Worm (Caenorhabditis elegans) whole organism, mixed stage, embryonic: ENCODE measurements around the gene T04G9.6.

Source experiments
- M03D4.4 ChIP-seq: sonication (generic microtip); optimal IDR thresholded peaks from 2 replicates; lab custom pipeline; 2017; ENCODE audit warnings: mild to moderate bottlenecking, missing genetic modification characterization, missing compliant biosample characterization
- bed-3 ChIP-seq: fragments of 200-800 bp; sonication (Bioruptor generic); optimal IDR thresholded peaks from 3 replicates; lab custom pipeline; 2018; ENCODE audit warnings: mild to moderate bottlenecking, missing genetic modification characterization, moderate library complexity, missing compliant biosample characterization
- blmp-1 ChIP-seq: fragments of 150-350 bp; optimal IDR thresholded peaks from 2 replicates; lab custom pipeline; 2014; ENCODE audit warnings: missing biosample characterization, missing genetic modification characterization
- ceh-39 ChIP-seq: fragments of 150-350 bp; optimal IDR thresholded peaks from 2 replicates; lab custom pipeline; 2014; ENCODE audit warnings: missing biosample characterization, missing genetic modification characterization
- ceh-43 ChIP-seq: fragments of 200-800 bp; sonication (Bioruptor generic); optimal IDR thresholded peaks from 2 replicates; lab custom pipeline; 2018; ENCODE audit warnings: mild to moderate bottlenecking, missing genetic modification characterization, moderate library complexity, missing compliant biosample characterization
- ceh-83 ChIP-seq: fragments of 200-800 bp; sonication (Bioruptor generic); optimal IDR thresholded peaks from 2 replicates; lab custom pipeline; 2018; ENCODE audit warnings: mild to moderate bottlenecking, missing genetic modification characterization, missing compliant biosample characterization
- ces-1 ChIP-seq: fragments of 150-350 bp; optimal IDR thresholded peaks from 2 replicates; lab custom pipeline; 2014; ENCODE audit warnings: missing biosample characterization, missing genetic modification reagents, missing genetic modification characterization
- cnd-1 ChIP-seq: fragments of 200-800 bp; sonication (Bioruptor generic); optimal IDR thresholded peaks from 2 replicates; lab custom pipeline; 2018; ENCODE audit warnings: mild to moderate bottlenecking, missing genetic modification characterization, missing compliant biosample characterization
- drap-1 ChIP-seq: fragments of 200-800 bp; sonication (Bioruptor generic); optimal IDR thresholded peaks from 3 replicates; lab custom pipeline; 2018; ENCODE audit warnings: mild to moderate bottlenecking, missing genetic modification characterization, missing compliant biosample characterization
- elt-1 ChIP-seq: sonication (generic microtip); optimal IDR thresholded peaks from 2 replicates; lab custom pipeline; 2017; ENCODE audit warnings: missing genetic modification characterization, mild to moderate bottlenecking, missing compliant biosample characterization, antibody characterized with exemption, moderate library complexity, borderline replicate concordance; ENCODE audit not compliant: insufficient read depth
- elt-3 ChIP-seq: fragments of 150-350 bp; optimal IDR thresholded peaks from 2 replicates; lab custom pipeline; 2014; ENCODE audit warnings: missing biosample characterization, missing genetic modification characterization
- flh-1 ChIP-seq: fragments of 200-800 bp; sonication (Bioruptor generic); optimal IDR thresholded peaks from 2 replicates; lab custom pipeline; 2018; ENCODE audit warnings: mild to moderate bottlenecking, missing genetic modification characterization, moderate library complexity, missing compliant biosample characterization
- ham-2 ChIP-seq: fragments of 200-800 bp; sonication (Bioruptor generic); optimal IDR thresholded peaks from 2 replicates; lab custom pipeline; 2018; ENCODE audit warnings: mild to moderate bottlenecking, missing genetic modification characterization, missing compliant biosample characterization
- hlh-1 ChIP-seq: fragments of 150-350 bp; optimal IDR thresholded peaks from 2 replicates; lab custom pipeline; 2014; ENCODE audit warnings: missing biosample characterization, missing genetic modification reagents, missing genetic modification characterization
- lin-13 ChIP-seq: fragments of 150-350 bp; optimal IDR thresholded peaks from 2 replicates; lab custom pipeline; 2014; ENCODE audit warnings: missing biosample characterization, missing genetic modification characterization
- lin-32 ChIP-seq: fragments of 200-800 bp; sonication (Bioruptor generic); optimal IDR thresholded peaks from 2 replicates; lab custom pipeline; 2018; ENCODE audit warnings: mild to moderate bottlenecking, missing genetic modification characterization, missing compliant biosample characterization
- lsy-2 ChIP-seq: fragments of 150-350 bp; optimal IDR thresholded peaks from 2 replicates; lab custom pipeline; 2014; ENCODE audit warnings: missing biosample characterization, missing genetic modification characterization
- mab-5 ChIP-seq: fragments of 150-350 bp; optimal IDR thresholded peaks from 2 replicates; lab custom pipeline; 2014; ENCODE audit warnings: missing biosample characterization, missing genetic modification characterization
- mep-1 ChIP-seq: fragments of 150-350 bp; optimal IDR thresholded peaks from 2 replicates; lab custom pipeline; 2017; ENCODE audit warnings: missing biosample characterization, missing genetic modification reagents, missing genetic modification characterization, inconsistent platforms
- mls-2 ChIP-seq: sonication (generic microtip); optimal IDR thresholded peaks from 2 replicates; lab custom pipeline; 2016; ENCODE audit warnings: mild to moderate bottlenecking, missing genetic modification characterization, moderate library complexity, missing compliant biosample characterization
- nhr-12 ChIP-seq: fragments of 150-350 bp; optimal IDR thresholded peaks from 2 replicates; lab custom pipeline; 2014; ENCODE audit warnings: missing biosample characterization, missing genetic modification characterization
- nhr-2 ChIP-seq: fragments of 150-350 bp; optimal IDR thresholded peaks from 2 replicates; lab custom pipeline; 2014; ENCODE audit warnings: missing biosample characterization, missing genetic modification characterization
- nhr-237 ChIP-seq: fragments of 150-350 bp; optimal IDR thresholded peaks from 2 replicates; lab custom pipeline; 2014; ENCODE audit warnings: missing biosample characterization, missing genetic modification characterization
- nhr-28 ChIP-seq: fragments of 150-350 bp; optimal IDR thresholded peaks from 2 replicates; lab custom pipeline; 2014; ENCODE audit warnings: missing biosample characterization, missing genetic modification characterization
- nhr-76 ChIP-seq: sonication (generic microtip); optimal IDR thresholded peaks from 2 replicates; lab custom pipeline; 2017; ENCODE audit warnings: missing biosample characterization, missing genetic modification characterization
- pha-4 ChIP-seq: fragments of 150-350 bp; optimal IDR thresholded peaks from 2 replicates; lab custom pipeline; 2018; ENCODE audit warnings: missing biosample characterization, missing genetic modification reagents, missing genetic modification characterization
- sem-2 ChIP-seq: fragments of 200-800 bp; sonication (Bioruptor generic); optimal IDR thresholded peaks from 2 replicates; lab custom pipeline; 2018; ENCODE audit warnings: mild to moderate bottlenecking, missing genetic modification characterization, missing compliant biosample characterization
- snpc-4 ChIP-seq: fragments of 150-350 bp; optimal IDR thresholded peaks from 2 replicates; lab custom pipeline; 2014; ENCODE audit warnings: missing biosample characterization, missing genetic modification characterization
- sptf-1 ChIP-seq: sonication (generic microtip); optimal IDR thresholded peaks from 2 replicates; lab custom pipeline; 2017; ENCODE audit warnings: mild to moderate bottlenecking, missing genetic modification characterization, moderate library complexity, missing compliant biosample characterization
- tbx-8 ChIP-seq: fragments of 200-800 bp; sonication (Bioruptor generic); optimal IDR thresholded peaks from 2 replicates; lab custom pipeline; 2018; ENCODE audit warnings: mild to moderate bottlenecking, missing genetic modification characterization, moderate library complexity, missing compliant biosample characterization
- unc-120 ChIP-seq: sonication (generic microtip); optimal IDR thresholded peaks from 2 replicates; lab custom pipeline; 2017; ENCODE audit warnings: missing genetic modification characterization, missing compliant biosample characterization; ENCODE audit not compliant: poor library complexity, severe bottlenecking
- unc-39 ChIP-seq: fragments of 150-350 bp; optimal IDR thresholded peaks from 2 replicates; lab custom pipeline; 2014; ENCODE audit warnings: missing biosample characterization, missing genetic modification characterization
- unc-62 ChIP-seq: fragments of 150-350 bp; optimal IDR thresholded peaks from 2 replicates; lab custom pipeline; 2014; ENCODE audit warnings: missing biosample characterization, missing genetic modification reagents, missing genetic modification characterization
- zip-8 ChIP-seq: fragments of 150-350 bp; optimal IDR thresholded peaks from 2 replicates; lab custom pipeline; 2014; ENCODE audit warnings: missing biosample characterization, missing genetic modification characterization
- ztf-11 ChIP-seq: fragments of 150-350 bp; optimal IDR thresholded peaks from 2 replicates; lab custom pipeline; 2014; ENCODE audit warnings: missing biosample characterization, missing genetic modification characterization

Gene T04G9.6

ce11 chrX:784853-785252 lies at the start of gene T04G9.6:
Gene T04G9.6 (minus strand): TSS chrX:784953.
- TF ChIP-seq zip-8 (tag; lab: Kevin White, UChicago) (no peak), mep-1 (tag; lab: Kevin White, UChicago) (no peak), bed-3 (GFP tag; lab: Kevin White, UChicago) (no peak), mls-2 (no peak), M03D4.4 (no peak)

ce11 chrX:834478-834877 lies 49.7 kb upstream of the T04G9.6 start, which contains the start of gene F39H12.1:
Gene F39H12.1 (plus strand): TSS chrX:834778.
- no peak for TF ChIP-seq sem-2 (GFP tag; lab: Kevin White, UChicago)

- no peak for TF ChIP-seq unc-62 (GFP tag; lab: Kevin White, UChicago)
- no peak for TF ChIP-seq lin-13 (tag; lab: Kevin White, UChicago)
- TF ChIP-seq ceh-43 (GFP tag; lab: Kevin White, UChicago): no peak
- TF ChIP-seq cnd-1 (tag; lab: Kevin White, UChicago): no peak
- TF ChIP-seq flh-1 (GFP tag; lab: Kevin White, UChicago): no peak
- no peak for TF ChIP-seq sptf-1 (tag; lab: Kevin White, UChicago)
- TF ChIP-seq lsy-2: no peak
- no peak for TF ChIP-seq mab-5 (tag; lab: Kevin White, UChicago)
Measured at ce11 chrX:830185-830584, 45.4 kb upstream of the T04G9.6 start.

- no peak for TF ChIP-seq nhr-28 (tag; lab: Kevin White, UChicago)
- TF ChIP-seq unc-39 (tag; lab: Kevin White, UChicago): no peak
- no peak for TF ChIP-seq nhr-2 (tag; lab: Kevin White, UChicago)
- no peak for TF ChIP-seq snpc-4 (tag; lab: Kevin White, UChicago)
- TF ChIP-seq sem-2 (GFP tag; lab: Kevin White, UChicago): no peak
- TF ChIP-seq mls-2: no peak
- no peak for TF ChIP-seq mab-5 (tag; lab: Kevin White, UChicago)
- TF ChIP-seq ham-2 (GFP tag; lab: Kevin White, UChicago): no peak
- no peak for TF ChIP-seq unc-62 (GFP tag; lab: Kevin White, UChicago)
- no peak for TF ChIP-seq unc-120 (tag; lab: Kevin White, UChicago)
- no peak for TF ChIP-seq M03D4.4
- TF ChIP-seq bed-3 (GFP tag; lab: Kevin White, UChicago): no peak
- TF ChIP-seq nhr-12 (tag; lab: Kevin White, UChicago): no peak
- TF ChIP-seq sptf-1 (tag; lab: Kevin White, UChicago): no peak
- TF ChIP-seq lin-32 (GFP tag; lab: Kevin White, UChicago): no peak
- TF ChIP-seq drap-1 (GFP tag; lab: Kevin White, UChicago): no peak
- TF ChIP-seq nhr-76: no peak
- TF ChIP-seq, all 35 proteins: peak for 0
Measured at ce11 chrX:828603-829002, 43.9 kb upstream of the T04G9.6 start, which contains the start of gene wdr-54. Gene wdr-54 (plus strand): TSS chrX:828903.

ce11 chrX:827502-827901 lies 42.7 kb upstream of the T04G9.6 start:
- TF ChIP-seq ceh-83 (GFP tag; lab: Kevin White, UChicago): no peak
- peak; percentile 41 for TF ChIP-seq nhr-237 (tag; lab: Kevin White, UChicago)
- TF ChIP-seq mab-5 (tag; lab: Kevin White, UChicago): no peak
- TF ChIP-seq unc-39 (tag; lab: Kevin White, UChicago): no peak
- peak; percentile 53 for TF ChIP-seq sptf-1 (tag; lab: Kevin White, UChicago)
- no peak for TF ChIP-seq elt-1
- no peak for TF ChIP-seq M03D4.4
- no peak for TF ChIP-seq sem-2 (GFP tag; lab: Kevin White, UChicago)
- peak; percentile 24 for TF ChIP-seq mep-1 (tag; lab: Kevin White, UChicago)
- no peak for TF ChIP-seq lin-13 (tag; lab: Kevin White, UChicago)
- no peak for TF ChIP-seq blmp-1 (tag; lab: Kevin White, UChicago)
- TF ChIP-seq lsy-2: no peak
- no peak for TF ChIP-seq cnd-1 (tag; lab: Kevin White, UChicago)
- TF ChIP-seq pha-4 (tag; lab: Kevin White, UChicago): peak; percentile 43
- TF ChIP-seq snpc-4 (tag; lab: Kevin White, UChicago): no peak
- peak; percentile 14 for TF ChIP-seq hlh-1 (tag; lab: Kevin White, UChicago)
- TF ChIP-seq flh-1 (GFP tag; lab: Kevin White, UChicago): no peak
- TF ChIP-seq ztf-11 (tag; lab: Kevin White, UChicago): no peak
- TF ChIP-seq nhr-12 (tag; lab: Kevin White, UChicago): no peak
- TF ChIP-seq drap-1 (GFP tag; lab: Kevin White, UChicago): peak; percentile 42
- TF ChIP-seq elt-3 (tag; lab: Kevin White, UChicago): no peak
- no peak for TF ChIP-seq ceh-39 (tag; lab: Kevin White, UChicago)
- TF ChIP-seq unc-62 (GFP tag; lab: Kevin White, UChicago): peak; percentile 13
- no peak for TF ChIP-seq lin-32 (GFP tag; lab: Kevin White, UChicago)
- peak; percentile 41 for TF ChIP-seq ham-2 (GFP tag; lab: Kevin White, UChicago)
- no peak for TF ChIP-seq nhr-76
- TF ChIP-seq unc-120 (tag; lab: Kevin White, UChicago): peak; percentile 69
- TF ChIP-seq nhr-28 (tag; lab: Kevin White, UChicago): no peak
- no peak for TF ChIP-seq zip-8 (tag; lab: Kevin White, UChicago)
- peak; percentile 91 for TF ChIP-seq ces-1 (GFP tag; lab: Kevin White, UChicago)
- TF ChIP-seq ceh-43 (GFP tag; lab: Kevin White, UChicago): no peak
- peak; percentile 12 for TF ChIP-seq mls-2
- no peak for TF ChIP-seq tbx-8
- TF ChIP-seq nhr-2 (tag; lab: Kevin White, UChicago): no peak
- TF ChIP-seq bed-3 (GFP tag; lab: Kevin White, UChicago): no peak
